Worm (Caenorhabditis elegans): ENCODE results near the gene magi-1.

The magi-1 gene

ce11 chrIV:11765507-11765906, 50.7 kb downstream of the magi-1 start:
- TF ChIP-seq T22C8.4 (GFP tag; IDR thresholded peaks at IDR 0.05) (peak; percentile 73), ref-1 (GFP tag; conservative IDR thresholded peaks at IDR 0.05) (no peak)

ce11 chrIV:11769769-11770168, 54.9 kb downstream of the magi-1 start:
- TF ChIP-seq tab-1 (GFP tag; IDR thresholded peaks at IDR 0.05) (no peak), cog-1 (tag; optimal IDR thresholded peaks at IDR 0.05) (no peak), med-1 (GFP tag; optimal IDR thresholded peaks at IDR 0.05; ENCODE audit: insufficient read depth) (no peak), ztf-23 (GFP tag; IDR thresholded peaks at IDR 0.05) (no peak), flt-1 (GFP tag; IDR thresholded peaks at IDR 0.05) (no peak), ref-1 (GFP tag; conservative IDR thresholded peaks at IDR 0.05) (no peak), T22C8.4 (GFP tag; IDR thresholded peaks at IDR 0.05) (no peak), ztf-29 (GFP tag; IDR thresholded peaks at IDR 0.05) (no peak), klf-2 (GFP tag; conservative IDR thresholded peaks at IDR 0.05) (no peak)

ce11 chrIV:11771064-11771463, 56.2 kb downstream of the magi-1 start:
- TF ChIP-seq klf-2 (GFP tag; conservative IDR thresholded peaks at IDR 0.05) (no peak), cog-1 (tag; optimal IDR thresholded peaks at IDR 0.05) (no peak), flt-1 (GFP tag; IDR thresholded peaks at IDR 0.05) (no peak), T22C8.4 (GFP tag; IDR thresholded peaks at IDR 0.05) (no peak), tab-1 (GFP tag; IDR thresholded peaks at IDR 0.05) (no peak), ref-1 (GFP tag; conservative IDR thresholded peaks at IDR 0.05) (no peak), ztf-29 (GFP tag; IDR thresholded peaks at IDR 0.05) (no peak), ztf-23 (GFP tag; IDR thresholded peaks at IDR 0.05) (no peak), med-1 (GFP tag; optimal IDR thresholded peaks at IDR 0.05; ENCODE audit: insufficient read depth) (no peak)

- TF ChIP-seq T22C8.4 (GFP tag; IDR thresholded peaks at IDR 0.05) (no peak), flt-1 (GFP tag; IDR thresholded peaks at IDR 0.05) (no peak), tab-1 (GFP tag; IDR thresholded peaks at IDR 0.05) (no peak), ztf-23 (GFP tag; IDR thresholded peaks at IDR 0.05) (no peak), ztf-29 (GFP tag; IDR thresholded peaks at IDR 0.05) (no peak), cog-1 (tag; optimal IDR thresholded peaks at IDR 0.05) (no peak), med-1 (GFP tag; optimal IDR thresholded peaks at IDR 0.05; ENCODE audit: insufficient read depth) (no peak), ref-1 (GFP tag; conservative IDR thresholded peaks at IDR 0.05) (no peak), klf-2 (GFP tag; conservative IDR thresholded peaks at IDR 0.05) (no peak)
Observed at ce11 chrIV:11772119-11772518, 57.3 kb downstream of the magi-1 start.

ce11 chrIV:11773692-11774225, 58.9 kb downstream of the magi-1 start, which contains the start of gene lips-5:
TSS of gene lips-5 (minus strand) at chrIV:11773742.
- TF ChIP-seq ztf-29 (GFP tag; IDR thresholded peaks at IDR 0.05) = no peak
- TF ChIP-seq ztf-23 (GFP tag; IDR thresholded peaks at IDR 0.05) = no peak
- no peak for TF ChIP-seq tab-1 (GFP tag; IDR thresholded peaks at IDR 0.05)
- TF ChIP-seq cog-1 (tag; optimal IDR thresholded peaks at IDR 0.05) = no peak
- TF ChIP-seq klf-2 (GFP tag; conservative IDR thresholded peaks at IDR 0.05) = no peak
- TF ChIP-seq ref-1 (GFP tag; conservative IDR thresholded peaks at IDR 0.05) = no peak
- no peak for TF ChIP-seq med-1 (GFP tag; optimal IDR thresholded peaks at IDR 0.05; ENCODE audit: insufficient read depth)

- TF ChIP-seq ztf-29 (GFP tag; IDR thresholded peaks at IDR 0.05) (no peak), med-1 (GFP tag; optimal IDR thresholded peaks at IDR 0.05; ENCODE audit: insufficient read depth) (no peak), flt-1 (GFP tag; IDR thresholded peaks at IDR 0.05) (no peak), ztf-23 (GFP tag; IDR thresholded peaks at IDR 0.05) (no peak), cog-1 (tag; optimal IDR thresholded peaks at IDR 0.05) (no peak), T22C8.4 (GFP tag; IDR thresholded peaks at IDR 0.05) (no peak), ref-1 (GFP tag; conservative IDR thresholded peaks at IDR 0.05) (no peak), tab-1 (GFP tag; IDR thresholded peaks at IDR 0.05) (no peak), klf-2 (GFP tag; conservative IDR thresholded peaks at IDR 0.05) (no peak)
Observed at ce11 chrIV:11776968-11777467, 62.2 kb downstream of the magi-1 start.
